Fruit fly (Drosophila melanogaster) whole organism, embryonic: ENCODE measurements around the gene Nepl9.

Experiments
- Aef1 ChIP-seq: fragments of 200-800 bp; sonication (Bioruptor generic); IDR thresholded peaks from 3 replicates; pipeline ENCODE4 v1.3.6; 2022; ENCODE audit warnings: missing biosample characterization, missing genetic modification characterization
- CG10543 ChIP-seq: fragments of 200-800 bp; sonication (Bioruptor generic); optimal IDR thresholded peaks from 3 replicates; lab custom pipeline; 2017; ENCODE audit warnings: missing biosample characterization, mild to moderate bottlenecking, missing genetic modification characterization, moderate library complexity
- CG12769 ChIP-seq: fragments of 200-800 bp; sonication (Bioruptor generic); optimal IDR thresholded peaks from 2 replicates; lab custom pipeline; 2019; ENCODE audit warnings: missing biosample characterization, mild to moderate bottlenecking, missing genetic modification characterization, moderate library complexity
- CG15269 ChIP-seq: fragments of 200-800 bp; sonication (Bioruptor generic); optimal IDR thresholded peaks from 2 replicates; lab custom pipeline; 2018; ENCODE audit warnings: missing biosample characterization, mild to moderate bottlenecking, missing genetic modification characterization, moderate library complexity
- CG18476 ChIP-seq: fragments of 200-800 bp; sonication (Bioruptor generic); optimal IDR thresholded peaks from 2 replicates; lab custom pipeline; 2016; ENCODE audit warnings: missing biosample characterization, mild to moderate bottlenecking, missing genetic modification characterization
- CG2120 ChIP-seq: fragments of 200-800 bp; sonication (Bioruptor generic); optimal IDR thresholded peaks from 3 replicates; lab custom pipeline; 2016; ENCODE audit warnings: missing biosample characterization, missing genetic modification characterization
- CG32767 ChIP-seq: fragments of 200-800 bp; sonication (Bioruptor generic); IDR thresholded peaks from 2 replicates; pipeline ENCODE4 v1.3.6; 2022; ENCODE audit warnings: missing biosample characterization, missing genetic modification characterization
- CG4707 ChIP-seq: fragments of 200-800 bp; sonication (Bioruptor generic); optimal IDR thresholded peaks from 2 replicates; lab custom pipeline; 2018; ENCODE audit warnings: missing biosample characterization, mild to moderate bottlenecking, missing genetic modification characterization, moderate library complexity
- CG4854 ChIP-seq: fragments of 200-800 bp; sonication (Bioruptor generic); optimal IDR thresholded peaks from 2 replicates; lab custom pipeline; 2016; ENCODE audit warnings: missing biosample characterization, missing genetic modification characterization, inconsistent platforms
- CG6689 ChIP-seq: fragments of 200-800 bp; sonication (Bioruptor generic); IDR thresholded peaks from 2 replicates; pipeline ENCODE4 v1.3.6; 2022; ENCODE audit warnings: missing biosample characterization, missing genetic modification characterization
- CG6791 ChIP-seq: fragments of 200-800 bp; sonication (Bioruptor generic); IDR thresholded peaks from 3 replicates; pipeline ENCODE4 v1.3.6; 2022; ENCODE audit warnings: missing biosample characterization, missing genetic modification characterization; ENCODE audit not compliant: partially characterized antibody
- CG6854 ChIP-seq: fragments of 200-800 bp; sonication (Bioruptor generic); optimal IDR thresholded peaks from 3 replicates; lab custom pipeline; 2017; ENCODE audit warnings: missing biosample characterization, mild to moderate bottlenecking, missing genetic modification characterization
- CG9215 ChIP-seq: fragments of 200-800 bp; sonication (Bioruptor generic); IDR thresholded peaks from 2 replicates; pipeline ENCODE4 v1.3.6; 2022; ENCODE audit warnings: missing biosample characterization, missing genetic modification characterization
- CG9609 ChIP-seq: fragments of 200-800 bp; sonication (Bioruptor generic); optimal IDR thresholded peaks from 3 replicates; lab custom pipeline; 2016; ENCODE audit warnings: missing biosample characterization, missing genetic modification characterization
- Dfd ChIP-seq, 2 experiments: fragments of >200 bp; optimal IDR thresholded peaks; 2 replicates each; lab custom pipeline; 2017; ENCODE audit warnings: missing biosample characterization in 2 of 2, missing genetic modification characterization in 2 of 2
- Doc2 ChIP-seq: fragments of 200-800 bp; sonication (Bioruptor generic); IDR thresholded peaks from 2 replicates; pipeline ENCODE4 v1.3.6; 2022; ENCODE audit warnings: missing biosample characterization, missing genetic modification characterization
- Doc3 ChIP-seq: fragments of 200-800 bp; sonication (Bioruptor generic); IDR thresholded peaks from 3 replicates; pipeline ENCODE4 v1.3.6; 2022; ENCODE audit warnings: missing biosample characterization, missing genetic modification characterization; ENCODE audit not compliant: partially characterized antibody
- Gug ChIP-seq: fragments of 200-800 bp; sonication (Bioruptor generic); IDR thresholded peaks from 4 replicates; pipeline ENCODE4 v1.3.6; 2022; ENCODE audit warnings: missing biosample characterization, missing genetic modification characterization
- Hand ChIP-seq: fragments of 200-800 bp; sonication (Bioruptor generic); optimal IDR thresholded peaks from 2 replicates; lab custom pipeline; 2017; ENCODE audit warnings: mild to moderate bottlenecking, missing biosample characterization, missing genetic modification reagents, missing genetic modification characterization
- Max ChIP-seq: fragments of 200-800 bp; sonication (Bioruptor generic); optimal IDR thresholded peaks from 2 replicates; lab custom pipeline; 2016; ENCODE audit warnings: missing biosample characterization, mild to moderate bottlenecking, missing genetic modification characterization
- Meics ChIP-seq: fragments of 200-800 bp; sonication (Bioruptor generic); optimal IDR thresholded peaks from 2 replicates; lab custom pipeline; 2017; ENCODE audit warnings: missing biosample characterization, mild to moderate bottlenecking, missing genetic modification characterization
- Mes4 ChIP-seq: fragments of 200-800 bp; sonication (Bioruptor generic); optimal IDR thresholded peaks from 2 replicates; lab custom pipeline; 2016; ENCODE audit warnings: missing biosample characterization, missing genetic modification characterization
- NFAT ChIP-seq: fragments of 200-800 bp; sonication (Bioruptor generic); IDR thresholded peaks from 2 replicates; pipeline ENCODE4 v1.3.6; 2022; ENCODE audit warnings: missing biosample characterization, missing genetic modification characterization
- Opbp ChIP-seq: fragments of 200-800 bp; sonication (Bioruptor generic); IDR thresholded peaks from 3 replicates; pipeline ENCODE4 v1.3.6; 2022; ENCODE audit warnings: missing biosample characterization, missing genetic modification characterization; ENCODE audit not compliant: partially characterized antibody
- Ravus ChIP-seq: fragments of 200-800 bp; sonication (Bioruptor generic); IDR thresholded peaks from 2 replicates; pipeline ENCODE4 v1.3.6; 2022; ENCODE audit warnings: missing biosample characterization, missing genetic modification characterization
- Rx ChIP-seq: fragments of 200-800 bp; sonication (Bioruptor generic); IDR thresholded peaks from 2 replicates; pipeline ENCODE4 v1.3.6; 2022; ENCODE audit warnings: missing biosample characterization, missing genetic modification characterization
- Sox102F ChIP-seq: fragments of 200-800 bp; sonication (Bioruptor generic); optimal IDR thresholded peaks from 2 replicates; lab custom pipeline; 2018; ENCODE audit warnings: missing biosample characterization, mild to moderate bottlenecking, missing genetic modification characterization, moderate library complexity
- ap ChIP-seq: fragments of 200-800 bp; sonication (Bioruptor generic); IDR thresholded peaks from 2 replicates; pipeline ENCODE4 v1.3.6; 2022; ENCODE audit warnings: missing biosample characterization, missing genetic modification characterization
- ash1 ChIP-seq: fragments of 200-800 bp; sonication (Bioruptor generic); optimal IDR thresholded peaks from 2 replicates; lab custom pipeline; 2018; ENCODE audit warnings: missing biosample characterization, mild to moderate bottlenecking, missing genetic modification characterization
- bcd ChIP-seq: fragments of 200-800 bp; sonication (Bioruptor generic); optimal IDR thresholded peaks from 2 replicates; lab custom pipeline; 2017; ENCODE audit warnings: missing biosample characterization, mild to moderate bottlenecking, missing genetic modification characterization
- caup ChIP-seq: fragments of 200-800 bp; sonication (Bioruptor generic); optimal IDR thresholded peaks from 3 replicates; lab custom pipeline; 2017; ENCODE audit warnings: missing biosample characterization, mild to moderate bottlenecking, missing genetic modification characterization, moderate library complexity; ENCODE audit not compliant: severe bottlenecking
- chm ChIP-seq: fragments of 200-800 bp; sonication (Bioruptor generic); IDR thresholded peaks from 2 replicates; pipeline ENCODE4 v1.3.6; 2022; ENCODE audit warnings: missing biosample characterization, missing genetic modification characterization
- ci ChIP-seq: fragments of 200-800 bp; sonication (Bioruptor generic); IDR thresholded peaks from 3 replicates; pipeline ENCODE4 v1.3.6; 2022; ENCODE audit warnings: missing biosample characterization, missing genetic modification characterization
- disco-r ChIP-seq: fragments of 200-800 bp; sonication (Bioruptor generic); optimal IDR thresholded peaks from 2 replicates; lab custom pipeline; 2016; ENCODE audit warnings: missing biosample characterization, missing genetic modification characterization
- dmrt99B ChIP-seq: fragments of 200-800 bp; sonication (Bioruptor generic); optimal IDR thresholded peaks from 2 replicates; lab custom pipeline; 2018; ENCODE audit warnings: missing biosample characterization, mild to moderate bottlenecking, missing genetic modification characterization, moderate library complexity
- ewg ChIP-seq: fragments of 200-800 bp; sonication (Bioruptor generic); optimal IDR thresholded peaks from 3 replicates; lab custom pipeline; 2017; ENCODE audit warnings: mild to moderate bottlenecking, missing biosample characterization, missing genetic modification reagents, missing genetic modification characterization
- fd64A ChIP-seq: fragments of 200-800 bp; sonication (Bioruptor generic); optimal IDR thresholded peaks from 3 replicates; lab custom pipeline; 2018; ENCODE audit warnings: missing biosample characterization, mild to moderate bottlenecking, missing genetic modification characterization
- fu2 ChIP-seq: fragments of 200-800 bp; sonication (Bioruptor generic); optimal IDR thresholded peaks from 2 replicates; lab custom pipeline; 2016; ENCODE audit warnings: missing biosample characterization, missing genetic modification characterization
- grau ChIP-seq: fragments of 200-800 bp; optimal IDR thresholded peaks from 3 replicates; lab custom pipeline; 2019; ENCODE audit warnings: missing biosample characterization, mild to moderate bottlenecking, missing genetic modification characterization, moderate library complexity
- gsb-n ChIP-seq: fragments of 200-800 bp; sonication (Bioruptor generic); optimal IDR thresholded peaks from 3 replicates; lab custom pipeline; 2018; ENCODE audit warnings: missing biosample characterization, mild to moderate bottlenecking, missing genetic modification characterization
- jing ChIP-seq: fragments of 200-800 bp; sonication (Bioruptor generic); optimal IDR thresholded peaks from 2 replicates; lab custom pipeline; 2018; ENCODE audit warnings: missing biosample characterization, mild to moderate bottlenecking, missing genetic modification characterization
- jumu ChIP-seq: fragments of 200-800 bp; sonication (Bioruptor generic); optimal IDR thresholded peaks from 3 replicates; lab custom pipeline; 2016; ENCODE audit warnings: missing biosample characterization, missing genetic modification characterization
- klu ChIP-seq: fragments of 200-800 bp; sonication (Bioruptor generic); IDR thresholded peaks from 2 replicates; pipeline ENCODE4 v1.3.6; 2022; ENCODE audit warnings: missing biosample characterization, missing genetic modification characterization
- pros ChIP-seq: fragments of 200-800 bp; sonication (Bioruptor generic); optimal IDR thresholded peaks from 3 replicates; lab custom pipeline; 2019; ENCODE audit warnings: missing biosample characterization, mild to moderate bottlenecking, missing genetic modification characterization, moderate library complexity
- ro ChIP-seq: fragments of 200-800 bp; sonication (Bioruptor generic); IDR thresholded peaks from 2 replicates; pipeline ENCODE4 v1.3.6; 2022; ENCODE audit warnings: missing biosample characterization, missing genetic modification characterization
- schlank ChIP-seq: fragments of 200-800 bp; sonication (Bioruptor generic); optimal IDR thresholded peaks from 2 replicates; lab custom pipeline; 2018; ENCODE audit warnings: missing biosample characterization, mild to moderate bottlenecking, missing genetic modification characterization
- sens ChIP-seq: fragments of 200-800 bp; sonication (Bioruptor generic); peaks from one replicate; lab custom pipeline; 2016; ENCODE audit warnings: missing biosample characterization, missing genetic modification characterization
- stwl ChIP-seq: fragments of 200-800 bp; sonication (Bioruptor generic); optimal IDR thresholded peaks from 3 replicates; lab custom pipeline; 2018; ENCODE audit warnings: missing biosample characterization, mild to moderate bottlenecking, missing genetic modification characterization, moderate library complexity
- tin ChIP-seq: fragments of 200-800 bp; sonication (Bioruptor generic); optimal IDR thresholded peaks from 3 replicates; lab custom pipeline; 2016; ENCODE audit warnings: missing biosample characterization, missing genetic modification characterization
- vvl ChIP-seq: fragments of 200-800 bp; sonication (Bioruptor generic); IDR thresholded peaks from 2 replicates; pipeline ENCODE4 v1.3.6; 2022; ENCODE audit warnings: missing biosample characterization, missing genetic modification characterization
- zf30C ChIP-seq: fragments of 200-800 bp; sonication (Bioruptor generic); optimal IDR thresholded peaks from 3 replicates; lab custom pipeline; 2018; ENCODE audit warnings: missing biosample characterization, mild to moderate bottlenecking, missing genetic modification characterization

The Nepl9 gene

dm6 chr2L:16868897-16869324 is 31.9 kb upstream of the Nepl9 start (continued):
- TF ChIP-seq disco-r = no peak
- peak; percentile 75 for TF ChIP-seq dmrt99B (tag; lab: Kevin White, UChicago)
- peak; percentile 67 for TF ChIP-seq grau (tag; lab: Kevin White, UChicago)
- TF ChIP-seq sens = no peak
- TF ChIP-seq tin = no peak
- TF ChIP-seq CG9609 = no peak
- TF ChIP-seq fd64A (GFP tag; lab: Kevin White, UChicago) = no peak
- no peak for TF ChIP-seq schlank (tag; lab: Kevin White, UChicago)
- TF ChIP-seq CG6689 = peak; percentile 40
- 0 out of 2 replicates have a peak, but pooled peaks have one; percentile 13 for TF ChIP-seq ap (GFP tag; lab: Robert Waterston, UW)
- no peak for TF ChIP-seq ash1 (GFP tag; lab: Kevin White, UChicago)
- peak; percentile 66 for TF ChIP-seq CG15269
- TF ChIP-seq CG18476 (GFP tag; lab: Kevin White, UChicago) = no peak
- TF ChIP-seq CG4707 (GFP tag; lab: Kevin White, UChicago) = no peak
- TF ChIP-seq CG6791 (GFP tag; lab: Robert Waterston, UW) = no peak
- TF ChIP-seq Opbp (GFP tag; lab: Robert Waterston, UW) = no peak; the same call in 2 of the 3 replicates
- no peak for TF ChIP-seq CG4854 (GFP tag; lab: Kevin White, UChicago)
- TF ChIP-seq Doc2 = 0 out of 2 replicates have a peak, but pooled peaks have one; percentile 13
- TF ChIP-seq Rx (GFP tag; lab: Robert Waterston, UW) = no peak
- TF ChIP-seq Dfd (GFP tag; optimal IDR thresholded peaks at IDR 0.05; lab: Kevin White, UChicago) = no peak
- TF ChIP-seq ro = no peak
- no peak for TF ChIP-seq Hand (GFP tag; lab: Kevin White, UChicago)
- peak; percentile 70 for TF ChIP-seq Sox102F
- no peak for TF ChIP-seq CG2120 (GFP tag; lab: Kevin White, UChicago)
- peak; percentile 49 for TF ChIP-seq CG10543 (GFP tag; lab: Kevin White, UChicago)
- no peak for TF ChIP-seq zf30C (GFP tag; lab: Kevin White, UChicago)
- no peak for TF ChIP-seq vvl (GFP tag; lab: Robert Waterston, UW)
- TF ChIP-seq jumu (GFP tag; lab: Kevin White, UChicago) = no peak
- TF ChIP-seq caup (GFP tag; lab: Kevin White, UChicago) = no peak
- TF ChIP-seq CG6854 (GFP tag; lab: Kevin White, UChicago) = no peak
- TF ChIP-seq Doc3 (GFP tag; lab: Robert Waterston, UW) = no peak
- no peak for TF ChIP-seq CG9215 (GFP tag; lab: Robert Waterston, UW)
- TF ChIP-seq stwl (tag; lab: Kevin White, UChicago) = no peak
- TF ChIP-seq gsb-n (tag; lab: Kevin White, UChicago) = peak; percentile 9
- peak; percentile 89 for TF ChIP-seq CG12769
- no peak for TF ChIP-seq Mes4 (GFP tag; lab: Kevin White, UChicago)
- peak; percentile 8 for TF ChIP-seq ewg
- TF ChIP-seq Aef1 (GFP tag; lab: Robert Waterston, UW) = peak; percentile 36; the same call in 1 of the 3 replicates
- no peak for TF ChIP-seq pros (GFP tag; lab: Kevin White, UChicago)
- TF ChIP-seq chm (GFP tag; lab: Robert Waterston, UW) = no peak; the same call in 1 of the 2 replicates
- TF ChIP-seq Meics (GFP tag; lab: Kevin White, UChicago) = peak; percentile 40
- no peak for TF ChIP-seq NFAT (GFP tag; lab: Robert Waterston, UW)
- TF ChIP-seq jing (GFP tag; lab: Kevin White, UChicago) = no peak
- TF ChIP-seq ci (GFP tag; lab: Robert Waterston, UW) = no peak
- TF ChIP-seq fu2 (GFP tag; lab: Kevin White, UChicago) = no peak
- TF ChIP-seq CG32767 (GFP tag; lab: Robert Waterston, UW) = 0 out of 2 replicates have a peak, but pooled peaks have one; percentile 27
- TF ChIP-seq bcd (GFP tag; lab: Kevin White, UChicago) = peak; percentile 61
- TF ChIP-seq Ravus (GFP tag; lab: Robert Waterston, UW) = no peak
- TF ChIP-seq Gug (GFP tag; lab: Robert Waterston, UW) = no peak
- no peak for TF ChIP-seq Max
- no peak; the same call in 1 of the 2 replicates for TF ChIP-seq klu (GFP tag; lab: Robert Waterston, UW)
